Worm (Caenorhabditis elegans) whole organism, L4 larva: ENCODE measurements around the gene cpna-1.

Experiments
- T20F7.1 ChIP-seq: fragments of 200-800 bp; sonication (Bioruptor generic); optimal IDR thresholded peaks from 2 replicates; lab custom pipeline; 2018; ENCODE audit warnings: mild to moderate bottlenecking, missing genetic modification characterization, missing compliant biosample characterization
- Y75B8A.6 ChIP-seq: fragments of 200-800 bp; sonication (Bioruptor generic); IDR thresholded peaks from 2 replicates; pipeline ENCODE4 v1.3.6; 2022; ENCODE audit warnings: missing genetic modification reagents, missing genetic modification characterization, missing compliant biosample characterization
- ama-1 ChIP-seq: fragments of 150-350 bp; optimal IDR thresholded peaks from 2 replicates; lab custom pipeline; 2014; ENCODE audit warnings: inconsistent platforms, mixed read lengths
- dpl-1 ChIP-seq: fragments of 150-350 bp; optimal IDR thresholded peaks from 2 replicates; lab custom pipeline; 2014; ENCODE audit warnings: missing biosample characterization, missing genetic modification reagents, missing genetic modification characterization
- duxl-1 ChIP-seq: sonication (generic microtip); optimal IDR thresholded peaks from 2 replicates; lab custom pipeline; 2016; ENCODE audit warnings: mild to moderate bottlenecking, missing genetic modification characterization, moderate library complexity, missing compliant biosample characterization; ENCODE audit not compliant: poor library complexity
- fos-1 ChIP-seq: fragments of 150-350 bp; optimal IDR thresholded peaks from 2 replicates; lab custom pipeline; 2014; ENCODE audit warnings: missing biosample characterization, missing genetic modification characterization
- lin-39 ChIP-seq: fragments of 150-350 bp; optimal IDR thresholded peaks from 2 replicates; lab custom pipeline; 2014; ENCODE audit warnings: missing biosample characterization, missing genetic modification reagents, missing genetic modification characterization
- lsy-2 ChIP-seq, 2 experiments: fragments of 150-350 bp in 1 of 2; sonication (generic microtip) in 1 of 2; optimal IDR thresholded peaks; 2 replicates each; lab custom pipeline; 2014 to 2017; ENCODE audit warnings: missing biosample characterization in 2 of 2, missing genetic modification characterization in 2 of 2
- nhr-11 ChIP-seq: fragments of 150-350 bp; optimal IDR thresholded peaks from 2 replicates; lab custom pipeline; 2014; ENCODE audit warnings: missing biosample characterization, missing genetic modification characterization
- nhr-111 ChIP-seq: fragments of 200-800 bp; sonication (Bioruptor generic); optimal IDR thresholded peaks from 2 replicates; lab custom pipeline; 2018; ENCODE audit warnings: mild to moderate bottlenecking, missing genetic modification characterization, missing compliant biosample characterization
- nhr-25 ChIP-seq: sonication (generic microtip); optimal IDR thresholded peaks from 2 replicates; lab custom pipeline; 2017; ENCODE audit warnings: missing genetic modification characterization, mild to moderate bottlenecking, missing compliant biosample characterization, antibody characterized with exemption, moderate library complexity, borderline replicate concordance; ENCODE audit not compliant: insufficient read depth
- zip-11 ChIP-seq: fragments of 200-800 bp; sonication (Bioruptor generic); IDR thresholded peaks from 2 replicates; pipeline ENCODE4 v1.3.6; 2022; ENCODE audit warnings: missing genetic modification characterization, missing compliant biosample characterization
- zip-2 ChIP-seq: fragments of 150-350 bp; optimal IDR thresholded peaks from 2 replicates; lab custom pipeline; 2014; ENCODE audit warnings: missing biosample characterization, missing genetic modification characterization
- ztf-7 ChIP-seq: fragments of 150-350 bp; optimal IDR thresholded peaks from 2 replicates; lab custom pipeline; 2014; ENCODE audit warnings: missing biosample characterization, missing genetic modification characterization

DNA sequence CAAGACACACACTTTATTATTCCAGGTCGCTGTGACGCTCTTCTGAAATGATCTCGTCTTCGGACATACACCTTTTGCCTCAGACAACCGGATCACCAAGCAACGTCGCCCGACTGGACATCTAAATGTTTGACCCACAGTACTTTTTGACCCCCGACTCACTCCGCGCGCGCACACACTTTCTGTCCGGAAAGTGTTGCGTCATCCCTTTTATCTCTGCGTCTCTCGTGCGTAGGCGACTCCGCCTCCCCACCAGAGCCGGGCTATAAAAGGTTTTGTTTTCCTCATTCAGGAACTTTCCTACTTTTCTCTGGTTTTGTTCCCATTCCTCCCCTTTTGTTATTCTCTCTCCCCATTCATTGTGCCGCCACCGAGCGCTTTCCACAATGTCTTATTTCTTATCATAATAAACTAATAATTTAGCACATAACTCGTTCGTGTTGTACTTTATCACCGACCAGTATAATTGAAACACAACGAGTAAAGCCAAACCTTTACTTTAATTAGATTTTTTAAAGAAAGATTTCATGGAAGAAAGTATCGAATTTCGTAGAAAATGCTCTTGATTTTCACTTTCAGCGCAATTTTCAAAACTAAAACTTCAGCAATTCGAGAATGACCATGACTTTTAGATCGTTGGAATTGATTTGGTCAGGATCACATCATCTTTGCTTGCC lies 22.7 kb downstream of the cpna-1 start, which contains the start of gene F31D5.6:
- no peak for TF ChIP-seq fos-1 (tag; lab: Kevin White, UChicago)
- TF ChIP-seq Y75B8A.6 (GFP tag; lab: Robert Waterston, UW): no peak
- TF ChIP-seq lsy-2 (tag; optimal IDR thresholded peaks at IDR 0.05; lab: Kevin White, UChicago): no peak
- TF ChIP-seq nhr-111 (GFP tag; lab: Kevin White, UChicago): no peak
- no peak for TF ChIP-seq zip-2
- TF ChIP-seq nhr-11: no peak
- no peak for TF ChIP-seq lin-39 (tag; lab: Kevin White, UChicago)
- TF ChIP-seq ama-1 (lab: Kevin White, UChicago): no peak
- no peak for TF ChIP-seq nhr-25 (tag; lab: Kevin White, UChicago)
- no peak for TF ChIP-seq T20F7.1 (GFP tag; lab: Kevin White, UChicago)
- no peak for TF ChIP-seq ztf-7 (tag; lab: Kevin White, UChicago)
- no peak for TF ChIP-seq dpl-1 (GFP tag; lab: Kevin White, UChicago)
- no peak for TF ChIP-seq duxl-1 (tag; lab: Kevin White, UChicago)
- TF ChIP-seq zip-11 (GFP tag; lab: Robert Waterston, UW): no peak
